Worm (Caenorhabditis elegans) whole organism, L4/young adult: ENCODE measurements around the gene eri-1.

Source experiments
- W03F9.2 ChIP-seq: fragments of 150-350 bp; optimal IDR thresholded peaks from 2 replicates; lab custom pipeline; 2014; ENCODE audit warnings: missing biosample characterization, missing genetic modification characterization
- dao-5 ChIP-seq: sonication (generic microtip); optimal IDR thresholded peaks from 2 replicates; lab custom pipeline; 2016; ENCODE audit warnings: missing genotype, missing genetic modification characterization, moderate library complexity, missing compliant biosample characterization

DNA sequence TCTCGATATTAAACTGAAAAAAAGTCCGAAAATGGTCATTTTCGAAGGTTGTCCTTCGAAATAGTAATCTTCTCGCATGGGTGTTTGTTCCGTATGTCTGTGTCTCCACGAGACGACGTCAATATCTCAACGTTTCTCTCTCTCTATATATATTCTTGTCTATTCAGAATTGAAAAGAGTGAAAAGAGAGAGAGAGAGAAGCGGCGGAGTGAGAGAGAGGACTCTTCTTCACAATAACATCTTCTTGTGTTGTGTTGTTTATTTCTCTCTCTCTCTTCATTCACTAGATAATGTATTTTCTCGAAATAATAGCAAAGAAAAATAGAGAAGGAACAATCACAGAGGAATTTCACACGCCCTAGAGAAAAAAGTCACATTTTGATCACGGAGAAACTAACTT lies 53.4 kb downstream of the eri-1 start:
- TF ChIP-seq W03F9.2 (tag; lab: Kevin White, UChicago) (no peak), dao-5 (tag; lab: Kevin White, UChicago) (no peak)
